Worm (Caenorhabditis elegans) whole organism, young adult: ENCODE measurements around the gene B0524.5.

Experiments used
- C06A6.2 ChIP-seq: fragments of 200-800 bp; sonication (Bioruptor generic); conservative IDR thresholded peaks from 2 replicates; pipeline ENCODE4 v1.3.6; 2022; ENCODE audit warnings: missing genetic modification characterization, missing compliant biosample characterization
- F23B12.7 ChIP-seq: sonication (generic microtip); optimal IDR thresholded peaks from 2 replicates; lab custom pipeline; 2017; ENCODE audit warnings: missing genetic modification characterization, mild to moderate bottlenecking, missing compliant biosample characterization, antibody characterized with exemption, moderate library complexity; ENCODE audit not compliant: insufficient read depth
- ama-1 ChIP-seq, 3 experiments: fragments of 150-350 bp in 1 of 3; sonication (generic microtip) in 2 of 3; optimal IDR thresholded peaks; 2 replicates each; lab custom pipeline; 2014 to 2018; ENCODE audit warnings: missing biosample characterization in 2 of 3, missing genetic modification characterization in 2 of 3, missing genetic modification reagents in 2 of 3
- attf-3 ChIP-seq: fragments of 200-800 bp; sonication (Bioruptor generic); conservative IDR thresholded peaks from 2 replicates; pipeline ENCODE4 v1.3.6; 2022; ENCODE audit warnings: missing genetic modification reagents, missing genetic modification characterization, missing compliant biosample characterization
- egl-44 ChIP-seq: fragments of 200-800 bp; sonication (Bioruptor generic); IDR thresholded peaks from 2 replicates; pipeline ENCODE4 v1.3.6; 2022; ENCODE audit warnings: missing genetic modification reagents, missing genetic modification characterization, missing compliant biosample characterization
- fkh-3 ChIP-seq: sonication (generic microtip); optimal IDR thresholded peaks from 2 replicates; lab custom pipeline; 2016; ENCODE audit warnings: mild to moderate bottlenecking, missing genetic modification characterization, missing compliant biosample characterization
- lag-1 ChIP-seq: fragments of 200-800 bp; sonication (Bioruptor generic); IDR thresholded peaks from 2 replicates; pipeline ENCODE4 v1.3.6; 2022; ENCODE audit warnings: missing genetic modification reagents, missing genetic modification characterization, missing compliant biosample characterization
- nfya-1 ChIP-seq: sonication (generic microtip); optimal IDR thresholded peaks from 2 replicates; lab custom pipeline; 2017; ENCODE audit warnings: antibody characterized with exemption, missing compliant biosample characterization, missing genetic modification characterization, borderline replicate concordance; ENCODE audit not compliant: insufficient read depth
- unc-130 ChIP-seq: sonication (generic microtip); optimal IDR thresholded peaks from 2 replicates; lab custom pipeline; 2016; ENCODE audit warnings: missing genetic modification reagents, missing genetic modification characterization, missing compliant biosample characterization
- ztf-22 ChIP-seq: fragments of 200-800 bp; sonication (Bioruptor generic); optimal IDR thresholded peaks from 2 replicates; lab custom pipeline; 2018; ENCODE audit warnings: mild to moderate bottlenecking, missing genetic modification characterization, moderate library complexity, missing compliant biosample characterization

DNA sequence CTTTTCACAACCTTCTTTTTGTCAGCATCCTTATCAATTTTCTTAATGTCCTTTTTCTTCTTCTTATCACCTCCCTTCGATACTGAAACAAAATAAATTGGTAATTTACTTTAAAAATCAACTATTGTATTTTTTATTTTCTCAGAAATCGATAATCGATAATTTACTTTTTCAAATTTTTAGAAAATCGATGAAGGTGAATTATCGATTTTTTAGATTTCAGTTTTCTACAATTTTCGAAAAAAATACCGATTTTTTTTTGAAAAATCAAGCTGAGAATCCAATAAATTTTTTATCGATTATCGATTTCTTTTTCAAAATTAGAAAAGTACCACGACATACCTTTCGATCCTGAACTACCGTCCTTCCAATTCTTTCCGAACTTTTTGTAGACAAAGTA lies 11.0 kb downstream of the B0524.5 start:
- TF ChIP-seq C06A6.2 (GFP tag; lab: Robert Waterston, UW) (no peak), ama-1 (optimal IDR thresholded peaks at IDR 0.05; lab: Kevin White, UChicago) (no peak), ama-1 (GFP tag; optimal IDR thresholded peaks at IDR 0.05; lab: Kevin White, UChicago) (no peak), egl-44 (GFP tag; lab: Robert Waterston, UW) (no peak), nfya-1 (tag; lab: Kevin White, UChicago) (no peak), fkh-3 (tag; lab: Kevin White, UChicago) (no peak), lag-1 (GFP tag; lab: Robert Waterston, UW) (no peak), unc-130 (GFP tag; lab: Kevin White, UChicago) (no peak), attf-3 (GFP tag; lab: Robert Waterston, UW) (no peak), ztf-22 (no peak), F23B12.7 (tag; lab: Kevin White, UChicago) (no peak)
